Worm (Caenorhabditis elegans): Measurements from ENCODE around the gene B0035.3.

DNA sequence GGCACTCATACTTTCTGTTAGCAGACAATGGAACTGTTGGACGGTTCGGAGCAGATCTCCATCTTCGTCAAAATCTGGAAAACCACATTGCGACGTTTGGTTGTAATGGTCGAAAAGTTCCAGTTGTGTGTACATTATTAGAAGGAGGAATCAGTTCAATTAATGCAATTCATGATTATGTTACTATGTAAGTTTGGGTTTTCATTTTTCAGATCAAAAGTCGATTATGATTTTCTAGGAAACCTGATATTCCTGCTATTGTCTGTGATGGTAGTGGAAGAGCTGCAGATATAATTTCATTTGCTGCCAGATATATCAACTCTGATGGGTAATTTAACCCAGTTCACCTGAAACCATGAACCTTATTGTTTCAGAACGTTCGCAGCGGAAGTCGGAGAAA is 38.8 kb downstream of the B0035.3 start:
- TF ChIP-seq lin-39 (tag; optimal IDR thresholded peaks at IDR 0.05): no peak
- TF ChIP-seq unc-39 (tag; optimal IDR thresholded peaks at IDR 0.05): no peak
- TF ChIP-seq daf-12 (tag; optimal IDR thresholded peaks at IDR 0.05): no peak
- TF ChIP-seq snpc-4 (tag; optimal IDR thresholded peaks at IDR 0.05): no peak
